Fruit fly (Drosophila melanogaster): Measurements from ENCODE around the gene spartin.
A peak's percentile ranks its signal among the peaks of the same experiment; 100 is the strongest.

Gene spartin

dm6 chr3R:4659934-4660353 lies 5.3 kb downstream of the spartin start (continued):
- TF ChIP-seq CG7357 (GFP tag; IDR thresholded peaks at IDR 0.05) = no peak
- no peak for TF ChIP-seq CG1602 (GFP tag; optimal IDR thresholded peaks at IDR 0.05)
- no peak for TF ChIP-seq CG30431 (GFP tag; optimal IDR thresholded peaks at IDR 0.05)
- TF ChIP-seq CG2129 (GFP tag; IDR thresholded peaks at IDR 0.05; ENCODE audit: partially characterized antibody) = no peak
- TF ChIP-seq CG30020 (tag; optimal IDR thresholded peaks at IDR 0.05) = no peak
- no peak for TF ChIP-seq bsh (GFP tag; optimal IDR thresholded peaks at IDR 0.05)
- TF ChIP-seq tap (tag; optimal IDR thresholded peaks at IDR 0.05) = no peak
- TF ChIP-seq CG10209 (GFP tag; optimal IDR thresholded peaks at IDR 0.05) = no peak
- TF ChIP-seq lov (optimal IDR thresholded peaks at IDR 0.05) = no peak
- no peak for TF ChIP-seq lov (GFP tag; IDR thresholded peaks at IDR 0.05)
- no peak for TF ChIP-seq CG13624 (GFP tag; optimal IDR thresholded peaks at IDR 0.05)
- no peak for TF ChIP-seq CG42726 (GFP tag; IDR thresholded peaks at IDR 0.05; ENCODE audit: partially characterized antibody)
- TF ChIP-seq Hand (GFP tag; optimal IDR thresholded peaks at IDR 0.05) = no peak
- no peak for TF ChIP-seq HmgZ (tag; optimal IDR thresholded peaks at IDR 0.05)
- TF ChIP-seq sens (GFP tag) = peak; percentile 62
- no peak for TF ChIP-seq Side (GFP tag; optimal IDR thresholded peaks at IDR 0.05)
- TF ChIP-seq TFAM (GFP tag; optimal IDR thresholded peaks at IDR 0.05) = no peak
- TF ChIP-seq croc (GFP tag; conservative IDR thresholded peaks at IDR 0.05) = no peak
- no peak for TF ChIP-seq CG12219 (GFP tag; optimal IDR thresholded peaks at IDR 0.05)
- TF ChIP-seq ap (GFP tag; IDR thresholded peaks at IDR 0.05) = no peak
- TF ChIP-seq CG9437 (GFP tag; optimal IDR thresholded peaks at IDR 0.05) = no peak
- TF ChIP-seq CG10147 (GFP tag; optimal IDR thresholded peaks at IDR 0.05) = peak; percentile 25
- no peak for TF ChIP-seq insv (GFP tag; optimal IDR thresholded peaks at IDR 0.05)
- no peak for TF ChIP-seq dm (GFP tag; optimal IDR thresholded peaks at IDR 0.05)
- peak; percentile 28 for TF ChIP-seq CrebB (tag; optimal IDR thresholded peaks at IDR 0.05)
- no peak for TF ChIP-seq sd (tag; optimal IDR thresholded peaks at IDR 0.05)
- TF ChIP-seq Antp (GFP tag; optimal IDR thresholded peaks at IDR 0.05) = no peak
- TF ChIP-seq CG11696 (GFP tag; IDR thresholded peaks at IDR 0.05) = no peak
- no peak for TF ChIP-seq D (optimal IDR thresholded peaks at IDR 0.05)
- peak; percentile 16 for TF ChIP-seq D (GFP tag; optimal IDR thresholded peaks at IDR 0.05)
- no peak for TF ChIP-seq her (GFP tag; optimal IDR thresholded peaks at IDR 0.05)
- no peak for TF ChIP-seq ham (GFP tag; IDR thresholded peaks at IDR 0.05)
- no peak for TF ChIP-seq CG43689 (GFP tag; IDR thresholded peaks at IDR 0.05)
- TF ChIP-seq cad (GFP tag; optimal IDR thresholded peaks at IDR 0.05) = no peak
- no peak for TF ChIP-seq slou (GFP tag; optimal IDR thresholded peaks at IDR 0.05)
- no peak for TF ChIP-seq CG18599 (GFP tag; optimal IDR thresholded peaks at IDR 0.05)
- no peak for TF ChIP-seq zf30C (GFP tag; optimal IDR thresholded peaks at IDR 0.05)
- TF ChIP-seq sqz (GFP tag; optimal IDR thresholded peaks at IDR 0.05) = no peak
- no peak for TF ChIP-seq gro (GFP tag; optimal IDR thresholded peaks at IDR 0.05)
- TF ChIP-seq inv (GFP tag; IDR thresholded peaks at IDR 0.05; ENCODE audit: partially characterized antibody) = no peak
- no peak for TF ChIP-seq CG18011 (GFP tag; optimal IDR thresholded peaks at IDR 0.05)
- TF ChIP-seq aop (GFP tag; IDR thresholded peaks at IDR 0.05) = no peak
- TF ChIP-seq CG7372 (GFP tag; IDR thresholded peaks at IDR 0.05) = no peak
- no peak for TF ChIP-seq maf-S (GFP tag; optimal IDR thresholded peaks at IDR 0.05)
- no peak for TF ChIP-seq Abd-B (GFP tag; optimal IDR thresholded peaks at IDR 0.05)
- no peak for TF ChIP-seq CG17568 (GFP tag; optimal IDR thresholded peaks at IDR 0.05)
- no peak for TF ChIP-seq pan (optimal IDR thresholded peaks at IDR 0.05)
- no peak for TF ChIP-seq pan (GFP tag; optimal IDR thresholded peaks at IDR 0.05 in 1 of 2, IDR thresholded peaks at IDR 0.05 in 1 of 2)
- no peak for TF ChIP-seq stc (GFP tag; IDR thresholded peaks at IDR 0.05)
- TF ChIP-seq mirr (GFP tag; optimal IDR thresholded peaks at IDR 0.05) = peak; percentile 10
- no peak for TF ChIP-seq CG6854 (GFP tag; optimal IDR thresholded peaks at IDR 0.05)
- TF ChIP-seq peb (GFP tag; IDR thresholded peaks at IDR 0.05) = no peak
- TF ChIP-seq CG8944 (GFP tag; optimal IDR thresholded peaks at IDR 0.05) = no peak

All from whole organism, embryonic.